Worm (Caenorhabditis elegans) whole organism, L4 larva: ENCODE data around the gene F13B6.2.

ENCODE experiments used
- F10B5.3 ChIP-seq: sonication (generic microtip); optimal IDR thresholded peaks from 2 replicates; lab custom pipeline; 2016; ENCODE audit warnings: mild to moderate bottlenecking, missing genetic modification characterization, missing compliant biosample characterization
- R02D3.7 ChIP-seq: fragments of 150-350 bp; sonication (generic microtip); optimal IDR thresholded peaks from 3 replicates; lab custom pipeline; 2014; ENCODE audit warnings: missing biosample characterization, missing genetic modification characterization
- Y105C5A.15 ChIP-seq: fragments of 200-800 bp; sonication (Bioruptor generic); IDR thresholded peaks from 2 replicates; pipeline ENCODE4 v1.3.6; 2022; ENCODE audit warnings: missing genetic modification characterization, missing compliant biosample characterization
- Y5F2A.4 ChIP-seq: fragments of 200-800 bp; sonication (Bioruptor generic); optimal IDR thresholded peaks from 2 replicates; lab custom pipeline; 2018; ENCODE audit warnings: mild to moderate bottlenecking, missing genetic modification characterization, missing compliant biosample characterization
- ZK337.2 ChIP-seq: fragments of 200-800 bp; sonication (Bioruptor generic); IDR thresholded peaks from 2 replicates; pipeline ENCODE4 v1.3.6; 2022; ENCODE audit warnings: missing genetic modification reagents, missing genetic modification characterization, missing compliant biosample characterization
- ZK546.5 ChIP-seq, 2 experiments: sonication (generic microtip); optimal IDR thresholded peaks; 2 replicates each; lab custom pipeline; 2017; ENCODE audit warnings: missing biosample characterization in 2 of 2, missing genetic modification characterization in 2 of 2
- attf-4 ChIP-seq: sonication (generic microtip); optimal IDR thresholded peaks from 3 replicates; lab custom pipeline; 2017; ENCODE audit warnings: missing biosample characterization, missing genetic modification characterization
- ceh-20 ChIP-seq: fragments of 200-800 bp; sonication (Bioruptor generic); IDR thresholded peaks from 2 replicates; pipeline ENCODE4 v1.3.6; 2022; ENCODE audit warnings: missing genetic modification reagents, missing genetic modification characterization, missing compliant biosample characterization
- ceh-32 ChIP-seq: sonication (generic microtip); optimal IDR thresholded peaks from 2 replicates; lab custom pipeline; 2016; ENCODE audit warnings: mild to moderate bottlenecking, missing genetic modification characterization, missing compliant biosample characterization; ENCODE audit not compliant: poor library complexity
- ces-1 ChIP-seq: fragments of 150-350 bp; sonication (generic microtip); optimal IDR thresholded peaks from 4 replicates; lab custom pipeline; 2014; ENCODE audit warnings: missing biosample characterization, missing genetic modification reagents, missing genetic modification characterization
- ctbp-1 ChIP-seq: fragments of 200-800 bp; sonication (Bioruptor generic); IDR thresholded peaks from 2 replicates; pipeline ENCODE4 v1.3.6; 2022; ENCODE audit warnings: missing genetic modification reagents, missing genetic modification characterization, missing compliant biosample characterization
- daf-8 ChIP-seq: fragments of 200-800 bp; sonication (Bioruptor generic); IDR thresholded peaks from 2 replicates; pipeline ENCODE4 v1.3.6; 2022; ENCODE audit warnings: missing genetic modification characterization, missing compliant biosample characterization
- dmd-6 ChIP-seq: fragments of 200-800 bp; sonication (Bioruptor generic); IDR thresholded peaks from 2 replicates; pipeline ENCODE4 v1.3.6; 2022; ENCODE audit warnings: missing genetic modification reagents, missing genetic modification characterization, missing compliant biosample characterization
- dmd-9 ChIP-seq: fragments of 200-800 bp; sonication (Bioruptor generic); IDR thresholded peaks from 2 replicates; pipeline ENCODE4 v1.3.6; 2022; ENCODE audit warnings: missing genetic modification reagents, missing genetic modification characterization, missing compliant biosample characterization
- duxl-1 ChIP-seq: sonication (generic microtip); optimal IDR thresholded peaks from 2 replicates; lab custom pipeline; 2016; ENCODE audit warnings: mild to moderate bottlenecking, missing genetic modification characterization, moderate library complexity, missing compliant biosample characterization; ENCODE audit not compliant: poor library complexity
- fos-1 ChIP-seq: fragments of 150-350 bp; optimal IDR thresholded peaks from 2 replicates; lab custom pipeline; 2014; ENCODE audit warnings: missing biosample characterization, missing genetic modification characterization
- hif-1 ChIP-seq, 2 experiments: sonication (generic microtip); optimal IDR thresholded peaks; 2 replicates each; lab custom pipeline; 2016 to 2017; ENCODE audit warnings: missing compliant biosample characterization in 2 of 2, missing genetic modification characterization in 2 of 2, missing genetic modification reagents in 2 of 2, missing genotype in 2 of 2, mild to moderate bottlenecking in 1 of 2
- hlh-11 ChIP-seq: fragments of 200-800 bp; sonication (Bioruptor generic); optimal IDR thresholded peaks from 2 replicates; lab custom pipeline; 2018; ENCODE audit warnings: mild to moderate bottlenecking, missing genetic modification characterization, missing compliant biosample characterization
- lin-1 ChIP-seq: fragments of 200-800 bp; sonication (Bioruptor generic); IDR thresholded peaks from 2 replicates; pipeline ENCODE4 v1.3.6; 2022; ENCODE audit warnings: missing genetic modification reagents, missing genetic modification characterization, missing compliant biosample characterization
- lin-38 ChIP-seq: fragments of 200-800 bp; sonication (Bioruptor generic); IDR thresholded peaks from 2 replicates; pipeline ENCODE4 v1.3.6; 2022; ENCODE audit warnings: missing genetic modification reagents, missing genetic modification characterization, missing compliant biosample characterization
- lir-3 ChIP-seq: sonication (generic microtip); optimal IDR thresholded peaks from 2 replicates; lab custom pipeline; 2016; ENCODE audit warnings: mild to moderate bottlenecking, missing genetic modification characterization, missing compliant biosample characterization
- mdl-1 ChIP-seq, 2 experiments: fragments of 150-350 bp in 1 of 2; sonication (generic microtip) in 1 of 2; optimal IDR thresholded peaks; 2 replicates each; lab custom pipeline; 2014 to 2017; ENCODE audit warnings: missing biosample characterization in 2 of 2, missing genetic modification characterization in 2 of 2
- mes-2 ChIP-seq: sonication (generic microtip); optimal IDR thresholded peaks from 2 replicates; lab custom pipeline; 2016; ENCODE audit warnings: missing genotype, mild to moderate bottlenecking, missing genetic modification characterization, missing compliant biosample characterization; ENCODE audit not compliant: poor library complexity, severe bottlenecking
- mxl-3 ChIP-seq: fragments of 200-800 bp; sonication (Bioruptor generic); optimal IDR thresholded peaks from 2 replicates; lab custom pipeline; 2018; ENCODE audit warnings: mild to moderate bottlenecking, missing genetic modification characterization, missing compliant biosample characterization
- nhr-10 ChIP-seq: fragments of 150-350 bp; optimal IDR thresholded peaks from 2 replicates; lab custom pipeline; 2014; ENCODE audit warnings: missing biosample characterization, missing genetic modification characterization
- nhr-237 ChIP-seq: sonication (generic microtip); optimal IDR thresholded peaks from 2 replicates; lab custom pipeline; 2017; ENCODE audit warnings: missing biosample characterization, missing genetic modification characterization
- nhr-28 ChIP-seq: fragments of 150-350 bp; optimal IDR thresholded peaks from 2 replicates; lab custom pipeline; 2014; ENCODE audit warnings: missing biosample characterization, missing genetic modification characterization
- nhr-77 ChIP-seq: fragments of 150-350 bp; optimal IDR thresholded peaks from 2 replicates; lab custom pipeline; 2014; ENCODE audit warnings: missing biosample characterization, missing genetic modification characterization
- php-3 ChIP-seq: fragments of 200-800 bp; sonication (Bioruptor generic); IDR thresholded peaks from 2 replicates; pipeline ENCODE4 v1.3.6; 2022; ENCODE audit warnings: missing genetic modification reagents, missing genetic modification characterization, missing compliant biosample characterization
- pqm-1 ChIP-seq: sonication (generic microtip); optimal IDR thresholded peaks from 2 replicates; lab custom pipeline; 2017; ENCODE audit warnings: missing biosample characterization, missing genetic modification characterization
- set-16 ChIP-seq: fragments of 200-800 bp; sonication (Bioruptor generic); IDR thresholded peaks from 2 replicates; pipeline ENCODE4 v1.3.6; 2022; ENCODE audit warnings: missing genetic modification reagents, missing genetic modification characterization, missing compliant biosample characterization
- spr-1 ChIP-seq: sonication (generic microtip); optimal IDR thresholded peaks from 2 replicates; lab custom pipeline; 2016; ENCODE audit warnings: mild to moderate bottlenecking, missing genetic modification characterization, missing compliant biosample characterization
- spr-3 ChIP-seq: fragments of 200-800 bp; sonication (Bioruptor generic); optimal IDR thresholded peaks from 2 replicates; lab custom pipeline; 2018; ENCODE audit warnings: mild to moderate bottlenecking, missing genetic modification characterization, missing compliant biosample characterization
- unc-62 ChIP-seq, 3 experiments: fragments of 150-350 bp in 1 of 3; sonication (generic microtip); optimal IDR thresholded peaks in 2 of 3; peaks in 1 of 3; 1 replicate in 1 of 3; 2 replicates in 2 of 3; lab custom pipeline; 2014 to 2017; ENCODE audit warnings: missing biosample characterization in 3 of 3, missing genetic modification characterization in 3 of 3, missing genetic modification reagents in 3 of 3, missing genotype in 1 of 3
- zag-1 ChIP-seq: fragments of 150-350 bp; optimal IDR thresholded peaks from 2 replicates; lab custom pipeline; 2014; ENCODE audit warnings: missing biosample characterization, missing genetic modification characterization
- zfp-3 ChIP-seq: fragments of 200-800 bp; sonication (Bioruptor generic); conservative IDR thresholded peaks from 2 replicates; pipeline ENCODE4 v1.3.6; 2022; ENCODE audit warnings: missing genetic modification reagents, missing genetic modification characterization, missing compliant biosample characterization

The F13B6.2 gene

DNA sequence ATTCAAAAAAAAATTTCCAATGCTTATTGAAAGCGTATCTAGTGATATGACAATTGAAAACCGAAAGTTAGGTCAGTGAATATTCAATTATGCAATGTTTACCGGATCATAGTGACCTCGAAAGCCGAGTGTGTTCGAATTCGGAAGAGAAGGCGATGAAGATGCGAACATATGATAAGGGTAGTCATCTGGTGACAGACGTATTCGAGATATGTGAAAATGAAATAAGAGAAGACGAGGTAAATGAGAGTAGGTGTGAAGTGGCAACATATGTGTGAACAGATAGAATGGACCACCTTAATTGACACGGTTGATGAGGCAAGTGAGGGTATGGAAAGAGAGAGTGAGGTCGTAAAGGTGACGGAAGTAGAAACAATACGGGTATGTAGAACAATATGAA lies 5.2 kb downstream of the F13B6.2 start:
- TF ChIP-seq unc-62 (GFP tag; optimal IDR thresholded peaks at IDR 0.05 in 1 of 2; lab: Kevin White, UChicago) (peak in 1 of 2 experiments; percentile 92), unc-62 (tag; optimal IDR thresholded peaks at IDR 0.05; lab: Kevin White, UChicago) (no peak), dmd-9 (no peak)

DNA sequence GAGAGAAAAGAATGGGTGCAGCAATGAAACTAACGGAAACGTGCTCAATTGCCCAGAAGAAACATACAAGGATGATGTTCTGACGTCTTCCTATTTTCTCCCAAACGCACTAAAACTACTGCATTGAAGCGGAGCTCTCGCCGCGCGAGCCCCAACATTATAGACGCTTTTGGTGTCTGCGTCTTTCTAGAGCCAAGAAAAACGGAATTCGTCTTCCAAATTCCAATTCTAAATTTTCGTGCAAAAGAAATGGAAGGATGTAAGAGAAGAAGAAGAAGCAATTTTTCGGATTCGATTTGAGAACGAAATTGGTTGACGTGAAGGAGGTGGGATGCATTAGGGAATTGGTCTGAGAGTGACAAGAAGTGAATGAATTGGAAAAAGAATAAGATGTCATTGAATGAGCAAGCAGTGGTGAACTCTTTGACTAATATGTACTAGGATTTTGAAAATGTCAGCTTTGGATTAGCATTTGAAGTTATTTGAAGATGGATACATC lies 6.4 kb downstream of the F13B6.2 start:
- TF ChIP-seq unc-62 (GFP tag; optimal IDR thresholded peaks at IDR 0.05 in 1 of 2; lab: Kevin White, UChicago) (peak in 1 of 2 experiments; percentile 93), unc-62 (tag; optimal IDR thresholded peaks at IDR 0.05; lab: Kevin White, UChicago) (no peak), ctbp-1 (0 out of 2 replicates have a peak, but pooled peaks have one; percentile 12), nhr-237 (tag; lab: Kevin White, UChicago) (no peak), php-3 (GFP tag; lab: Robert Waterston, UW) (no peak), Y105C5A.15 (GFP tag; lab: Robert Waterston, UW) (no peak), duxl-1 (tag; lab: Kevin White, UChicago) (no peak), ZK337.2 (GFP tag; lab: Robert Waterston, UW) (no peak), nhr-10 (tag; lab: Kevin White, UChicago) (no peak), fos-1 (tag; lab: Kevin White, UChicago) (no peak), hif-1 (tag; optimal IDR thresholded peaks at IDR 0.05; lab: Kevin White, UChicago) (no peak), mdl-1 (tag; optimal IDR thresholded peaks at IDR 0.05; lab: Kevin White, UChicago) (no peak), lir-3 (no peak), nhr-77 (no peak), Y5F2A.4 (GFP tag; lab: Kevin White, UChicago) (no peak), pqm-1 (tag; lab: Kevin White, UChicago) (no peak), ZK546.5 (tag; optimal IDR thresholded peaks at IDR 0.05; lab: Kevin White, UChicago) (no peak), set-16 (GFP tag; lab: Robert Waterston, UW) (no peak), ces-1 (GFP tag; lab: Kevin White, UChicago) (peak; percentile 3), spr-1 (tag; lab: Kevin White, UChicago) (no peak), ceh-20 (GFP tag; lab: Robert Waterston, UW) (no peak), nhr-28 (tag; lab: Kevin White, UChicago) (no peak), daf-8 (GFP tag; lab: Robert Waterston, UW) (no peak), lin-1 (GFP tag; lab: Robert Waterston, UW) (no peak), hlh-11 (tag; lab: Kevin White, UChicago) (no peak), mes-2 (no peak)

DNA sequence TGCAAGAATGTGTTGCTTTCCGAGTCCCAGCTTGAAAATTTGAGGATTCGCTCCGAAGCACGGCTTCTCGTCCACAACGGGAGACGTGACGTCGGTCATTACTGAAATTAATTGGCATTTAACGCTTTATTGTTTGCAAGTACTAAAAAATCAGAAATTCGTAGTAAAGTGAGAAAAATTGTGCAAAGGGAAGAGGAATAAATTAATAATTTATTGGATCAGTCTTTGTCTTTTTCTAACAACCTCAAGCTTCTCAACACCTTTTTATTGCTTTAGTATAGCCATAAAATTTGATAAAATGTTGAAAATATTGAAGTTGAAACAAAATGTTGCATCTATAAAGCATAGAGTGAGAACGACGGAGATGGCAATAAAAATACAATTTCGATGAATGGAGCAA lies 8.8 kb downstream of the F13B6.2 start, which contains the start of gene tes-1:
Gene tes-1, minus strand, starts transcription at position 101 of the 400 bp plus-strand sequence.
- TF ChIP-seq zag-1 (tag; lab: Kevin White, UChicago) (no peak), php-3 (GFP tag; lab: Robert Waterston, UW) (0 out of 2 replicates have a peak, but pooled peaks have one; percentile 26)

DNA sequence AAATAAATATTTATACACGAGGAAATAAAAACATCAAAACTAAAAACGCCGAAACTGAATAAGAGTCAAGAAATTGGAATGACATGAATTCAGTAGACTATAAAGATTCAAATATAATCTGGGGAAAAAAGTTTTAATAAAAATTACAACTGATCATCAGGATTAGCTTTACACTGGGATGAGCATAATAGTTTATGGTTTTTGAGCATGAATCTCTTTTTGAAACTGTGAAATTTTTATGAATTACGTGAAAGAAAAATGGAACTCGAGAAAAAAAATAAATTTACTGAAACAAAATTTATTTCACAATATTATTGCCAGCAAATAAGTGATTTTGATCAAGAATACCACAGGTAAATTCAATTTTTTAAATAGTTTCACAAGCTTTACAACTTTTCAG lies 12.6 kb downstream of the F13B6.2 start, which contains the start of gene B0496.2:
Gene B0496.2, plus strand, starts transcription at position 301 of the 400 bp plus-strand sequence.
- TF ChIP-seq mxl-3 (GFP tag; lab: Kevin White, UChicago) (no peak), zfp-3 (no peak), fos-1 (tag; lab: Kevin White, UChicago) (no peak), dmd-6 (GFP tag; lab: Robert Waterston, UW) (no peak)

- TF ChIP-seq daf-8 (GFP tag; lab: Robert Waterston, UW): no peak
- no peak for TF ChIP-seq F10B5.3 (tag; lab: Kevin White, UChicago)
- no peak for TF ChIP-seq spr-3 (GFP tag; lab: Kevin White, UChicago)
- TF ChIP-seq R02D3.7 (tag; lab: Kevin White, UChicago): no peak
- no peak for TF ChIP-seq hlh-11 (tag; lab: Kevin White, UChicago)
- TF ChIP-seq lin-38 (GFP tag; lab: Robert Waterston, UW): no peak
- TF ChIP-seq attf-4 (tag; lab: Kevin White, UChicago): no peak
- TF ChIP-seq zag-1 (tag; lab: Kevin White, UChicago): no peak
- no peak for TF ChIP-seq ceh-32
- no peak for TF ChIP-seq ctbp-1
Measured at ce11 chrIV:7445995-7446394, 14.1 kb downstream of the F13B6.2 start, which contains the start of gene B0496.1. Gene B0496.1, plus strand, starts transcription at chrIV:7446295.
